Worm (Caenorhabditis elegans) whole organism, young adult: ENCODE measurements around the gene str-261.
A peak's percentile ranks its signal among the peaks of the same experiment; 100 is the strongest.

ENCODE experiments used
- B0336.3 ChIP-seq: fragments of 200-800 bp; sonication (Bioruptor generic); IDR thresholded peaks from 2 replicates; pipeline ENCODE4 v1.3.6; 2022; ENCODE audit warnings: missing genetic modification characterization, missing compliant biosample characterization
- C17E4.6 ChIP-seq: fragments of 200-800 bp; sonication (Bioruptor generic); IDR thresholded peaks from 2 replicates; pipeline ENCODE4 v1.3.6; 2022; ENCODE audit warnings: missing genetic modification reagents, missing genetic modification characterization, missing compliant biosample characterization
- D2030.7 ChIP-seq: fragments of 200-800 bp; sonication (Bioruptor generic); IDR thresholded peaks from 2 replicates; pipeline ENCODE4 v1.3.6; 2022; ENCODE audit warnings: missing genetic modification reagents, missing genetic modification characterization, missing compliant biosample characterization
- F23B12.7 ChIP-seq: sonication (generic microtip); optimal IDR thresholded peaks from 2 replicates; lab custom pipeline; 2017; ENCODE audit warnings: missing genetic modification characterization, mild to moderate bottlenecking, missing compliant biosample characterization, antibody characterized with exemption, moderate library complexity; ENCODE audit not compliant: insufficient read depth
- F37B4.10 ChIP-seq: fragments of 200-800 bp; sonication (Bioruptor generic); IDR thresholded peaks from 2 replicates; pipeline ENCODE4 v1.3.6; 2022; ENCODE audit warnings: missing genetic modification characterization, missing compliant biosample characterization
- K12H6.12 ChIP-seq: fragments of 200-800 bp; sonication (Bioruptor generic); optimal IDR thresholded peaks from 2 replicates; lab custom pipeline; 2018; ENCODE audit warnings: mild to moderate bottlenecking, missing genetic modification characterization, missing compliant biosample characterization
- T07F8.4 ChIP-seq: sonication (generic microtip); optimal IDR thresholded peaks from 2 replicates; lab custom pipeline; 2016; ENCODE audit warnings: mild to moderate bottlenecking, missing genetic modification characterization, moderate library complexity, missing compliant biosample characterization
- T26A5.8 ChIP-seq: sonication (generic microtip); optimal IDR thresholded peaks from 2 replicates; lab custom pipeline; 2016; ENCODE audit warnings: missing genetic modification characterization, missing compliant biosample characterization
- Y53G8AR.9 ChIP-seq: fragments of 200-800 bp; sonication (Bioruptor generic); conservative IDR thresholded peaks from 2 replicates; pipeline ENCODE4 v1.3.6; 2022; ENCODE audit warnings: missing genetic modification reagents, missing genetic modification characterization, missing compliant biosample characterization
- Y56A3A.18 ChIP-seq: fragments of 200-800 bp; sonication (Bioruptor generic); IDR thresholded peaks from 2 replicates; pipeline ENCODE4 v1.3.6; 2022; ENCODE audit warnings: missing genetic modification reagents, missing genetic modification characterization, missing compliant biosample characterization
- Y79H2A.3 ChIP-seq: fragments of 200-800 bp; sonication (Bioruptor generic); conservative IDR thresholded peaks from 2 replicates; pipeline ENCODE4 v1.3.6; 2022; ENCODE audit warnings: missing genetic modification reagents, missing genetic modification characterization, missing compliant biosample characterization
- Y95B8A.8 ChIP-seq: fragments of 200-800 bp; sonication (Bioruptor generic); IDR thresholded peaks from 2 replicates; pipeline ENCODE4 v1.3.6; 2022; ENCODE audit warnings: missing genetic modification reagents, missing genetic modification characterization, missing compliant biosample characterization
- akir-1 ChIP-seq: fragments of 200-800 bp; sonication (Bioruptor generic); optimal IDR thresholded peaks from 2 replicates; lab custom pipeline; 2018; ENCODE audit warnings: mild to moderate bottlenecking, missing genetic modification characterization, moderate library complexity, missing compliant biosample characterization
- aptf-3 ChIP-seq: fragments of 200-800 bp; sonication (Bioruptor generic); IDR thresholded peaks from 2 replicates; pipeline ENCODE4 v1.3.6; 2022; ENCODE audit warnings: missing genetic modification characterization, missing compliant biosample characterization
- atf-7 ChIP-seq: sonication (generic microtip); optimal IDR thresholded peaks from 2 replicates; lab custom pipeline; 2017; ENCODE audit warnings: mild to moderate bottlenecking, missing genetic modification characterization, missing compliant biosample characterization
- bed-1 ChIP-seq: fragments of 200-800 bp; sonication (Bioruptor generic); IDR thresholded peaks from 2 replicates; pipeline ENCODE4 v1.3.6; 2022; ENCODE audit warnings: missing genetic modification reagents, missing genetic modification characterization, missing compliant biosample characterization
- ceh-91 ChIP-seq: fragments of 200-800 bp; sonication (Bioruptor generic); IDR thresholded peaks from 2 replicates; pipeline ENCODE4 v1.3.6; 2022; ENCODE audit warnings: missing genetic modification reagents, missing genetic modification characterization, missing compliant biosample characterization
- chd-7 ChIP-seq: sonication (generic microtip); optimal IDR thresholded peaks from 2 replicates; lab custom pipeline; 2016; ENCODE audit warnings: mild to moderate bottlenecking, missing genetic modification characterization, moderate library complexity, missing compliant biosample characterization
- die-1 ChIP-seq: sonication (generic microtip); optimal IDR thresholded peaks from 2 replicates; lab custom pipeline; 2016; ENCODE audit warnings: missing genotype, mild to moderate bottlenecking, missing genetic modification characterization, missing compliant biosample characterization
- efl-1 ChIP-seq: fragments of 150-350 bp; optimal IDR thresholded peaks from 2 replicates; lab custom pipeline; 2014; ENCODE audit warnings: missing biosample characterization, missing genetic modification reagents, missing genetic modification characterization
- ekl-4 ChIP-seq: fragments of 200-800 bp; sonication (Bioruptor generic); IDR thresholded peaks from 2 replicates; pipeline ENCODE4 v1.3.6; 2022; ENCODE audit warnings: missing genetic modification reagents, missing genetic modification characterization, missing compliant biosample characterization
- fkh-3 ChIP-seq: sonication (generic microtip); optimal IDR thresholded peaks from 2 replicates; lab custom pipeline; 2016; ENCODE audit warnings: mild to moderate bottlenecking, missing genetic modification characterization, missing compliant biosample characterization
- gei-17 ChIP-seq: fragments of 200-800 bp; sonication (Bioruptor generic); optimal IDR thresholded peaks from 2 replicates; lab custom pipeline; 2018; ENCODE audit warnings: mild to moderate bottlenecking, missing genetic modification characterization, missing compliant biosample characterization
- him-1 ChIP-seq: sonication (generic microtip); optimal IDR thresholded peaks from 2 replicates; lab custom pipeline; 2016; ENCODE audit warnings: missing genotype, missing genetic modification reagents, missing genetic modification characterization, missing compliant biosample characterization
- hlh-12 ChIP-seq: sonication (generic microtip); optimal IDR thresholded peaks from 2 replicates; lab custom pipeline; 2016; ENCODE audit warnings: missing genetic modification characterization, missing compliant biosample characterization
- hrde-1 ChIP-seq: sonication (generic microtip); optimal IDR thresholded peaks from 2 replicates; lab custom pipeline; 2016; ENCODE audit warnings: missing genetic modification characterization, mild to moderate bottlenecking, missing compliant biosample characterization, moderate library complexity, missing genotype, missing genetic modification reagents, borderline replicate concordance
- lag-1 ChIP-seq: fragments of 200-800 bp; sonication (Bioruptor generic); IDR thresholded peaks from 2 replicates; pipeline ENCODE4 v1.3.6; 2022; ENCODE audit warnings: missing genetic modification reagents, missing genetic modification characterization, missing compliant biosample characterization
- lin-26 ChIP-seq: fragments of 200-800 bp; sonication (Bioruptor generic); IDR thresholded peaks from 2 replicates; pipeline ENCODE4 v1.3.6; 2022; ENCODE audit warnings: missing genetic modification reagents, missing genetic modification characterization, missing compliant biosample characterization
- lin-40 ChIP-seq: sonication (generic microtip); optimal IDR thresholded peaks from 2 replicates; lab custom pipeline; 2016; ENCODE audit warnings: missing genetic modification characterization, mild to moderate bottlenecking, missing compliant biosample characterization, missing genotype, missing genetic modification reagents
- mcd-1 ChIP-seq: fragments of 200-800 bp; sonication (Bioruptor generic); IDR thresholded peaks from 2 replicates; pipeline ENCODE4 v1.3.6; 2022; ENCODE audit warnings: missing genetic modification reagents, missing genetic modification characterization, missing compliant biosample characterization
- nfya-2 ChIP-seq: fragments of 200-800 bp; sonication (Bioruptor generic); IDR thresholded peaks from 2 replicates; pipeline ENCODE4 v1.3.6; 2022; ENCODE audit warnings: missing genetic modification reagents, missing genetic modification characterization, missing compliant biosample characterization
- nhr-120 ChIP-seq: fragments of 200-800 bp; sonication (Bioruptor generic); IDR thresholded peaks from 2 replicates; pipeline ENCODE4 v1.3.6; 2022; ENCODE audit warnings: missing genetic modification characterization, missing compliant biosample characterization
- nhr-80 ChIP-seq: sonication (generic microtip); optimal IDR thresholded peaks from 2 replicates; lab custom pipeline; 2016; ENCODE audit warnings: missing genetic modification characterization, missing compliant biosample characterization
- pbrm-1 ChIP-seq: fragments of 200-800 bp; sonication (Bioruptor generic); IDR thresholded peaks from 2 replicates; pipeline ENCODE4 v1.3.6; 2022; ENCODE audit warnings: missing genetic modification reagents, missing genetic modification characterization, missing compliant biosample characterization
- snpc-3.4 ChIP-seq: sonication (generic microtip); optimal IDR thresholded peaks from 2 replicates; lab custom pipeline; 2017; ENCODE audit warnings: missing genetic modification characterization, mild to moderate bottlenecking, missing compliant biosample characterization, antibody characterized with exemption, moderate library complexity, missing genotype, missing genetic modification reagents
- somi-1 ChIP-seq: fragments of 200-800 bp; sonication (Bioruptor generic); optimal IDR thresholded peaks from 2 replicates; lab custom pipeline; 2018; ENCODE audit warnings: mild to moderate bottlenecking, missing genetic modification characterization, missing compliant biosample characterization
- tlf-1 ChIP-seq: fragments of 200-800 bp; sonication (Bioruptor generic); optimal IDR thresholded peaks from 2 replicates; lab custom pipeline; 2018; ENCODE audit warnings: mild to moderate bottlenecking, missing genetic modification characterization, missing compliant biosample characterization
- xnd-1 ChIP-seq: sonication (generic microtip); optimal IDR thresholded peaks from 2 replicates; lab custom pipeline; 2016; ENCODE audit warnings: missing genotype, missing genetic modification reagents, missing genetic modification characterization, missing compliant biosample characterization
- zim-3 ChIP-seq: sonication (generic microtip); optimal IDR thresholded peaks from 2 replicates; lab custom pipeline; 2017; ENCODE audit warnings: mild to moderate bottlenecking, missing genetic modification characterization, moderate library complexity, missing compliant biosample characterization
- ztf-22 ChIP-seq: fragments of 200-800 bp; sonication (Bioruptor generic); optimal IDR thresholded peaks from 2 replicates; lab custom pipeline; 2018; ENCODE audit warnings: mild to moderate bottlenecking, missing genetic modification characterization, moderate library complexity, missing compliant biosample characterization
- ztf-25 ChIP-seq: fragments of 200-800 bp; sonication (Bioruptor generic); IDR thresholded peaks from 2 replicates; pipeline ENCODE4 v1.3.6; 2022; ENCODE audit warnings: missing genetic modification reagents, missing genetic modification characterization, missing compliant biosample characterization
- ztf-6 ChIP-seq: fragments of 200-800 bp; sonication (Bioruptor generic); IDR thresholded peaks from 2 replicates; pipeline ENCODE4 v1.3.6; 2022; ENCODE audit warnings: missing genetic modification reagents, missing genetic modification characterization, missing compliant biosample characterization

The str-261 gene

DNA sequence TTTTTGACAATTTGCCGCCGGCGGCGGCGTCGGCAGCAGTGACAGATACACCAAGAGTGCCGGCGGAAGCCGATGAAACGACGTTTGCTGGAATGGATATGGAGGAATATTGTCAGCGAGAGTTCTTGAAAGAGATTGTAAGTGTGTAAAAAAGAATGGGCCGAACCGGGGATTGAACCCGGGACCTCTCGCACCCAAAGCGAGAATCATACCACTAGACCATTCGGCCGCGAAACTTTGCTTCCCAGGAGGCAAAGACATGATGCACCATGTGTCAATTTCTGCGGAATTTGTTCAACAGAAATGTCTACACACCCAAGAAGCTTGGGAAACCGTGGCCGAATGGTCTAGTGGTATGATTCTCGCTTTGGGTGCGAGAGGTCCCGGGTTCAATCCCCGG lies 7.6 kb upstream of the str-261 start (continued):
- TF ChIP-seq D2030.7, result peak; percentile 73
- peak; percentile 78 for TF ChIP-seq hrde-1 (tag; lab: Kevin White, UChicago)
- TF ChIP-seq somi-1 (GFP tag; lab: Kevin White, UChicago), result peak; percentile 40
- TF ChIP-seq pbrm-1, result peak; percentile 92
- no peak for TF ChIP-seq akir-1 (GFP tag; lab: Kevin White, UChicago)
- TF ChIP-seq aptf-3 (GFP tag; lab: Robert Waterston, UW), result peak; percentile 94
- peak; percentile 92 for TF ChIP-seq ekl-4
- TF ChIP-seq die-1 (tag; lab: Kevin White, UChicago), result peak; percentile 75
- TF ChIP-seq T26A5.8 (tag; lab: Kevin White, UChicago), result peak; percentile 13
- no peak for TF ChIP-seq xnd-1 (tag; lab: Kevin White, UChicago)
- TF ChIP-seq mcd-1 (GFP tag; lab: Robert Waterston, UW), result peak; percentile 89
- no peak for TF ChIP-seq hlh-12 (tag; lab: Kevin White, UChicago)
- TF ChIP-seq chd-7 (tag; lab: Kevin White, UChicago), result peak; percentile 79
- peak; percentile 61 for TF ChIP-seq him-1 (tag; lab: Kevin White, UChicago)
- peak; percentile 76 for TF ChIP-seq C17E4.6 (GFP tag; lab: Robert Waterston, UW)
- peak; percentile 95 for TF ChIP-seq lin-26 (GFP tag; lab: Robert Waterston, UW)
- TF ChIP-seq zim-3 (tag; lab: Kevin White, UChicago), result peak; percentile 82
- no peak for TF ChIP-seq F37B4.10 (GFP tag; lab: Robert Waterston, UW)
- TF ChIP-seq T07F8.4 (tag; lab: Kevin White, UChicago), result peak; percentile 54
- TF ChIP-seq nhr-80 (tag; lab: Kevin White, UChicago), result peak; percentile 15
- no peak for TF ChIP-seq lag-1
- TF ChIP-seq Y56A3A.18 (GFP tag; lab: Robert Waterston, UW), result peak; percentile 92
- peak; percentile 76; the same call in 1 of the 2 replicates for TF ChIP-seq ztf-6 (GFP tag; lab: Robert Waterston, UW)
- no peak for TF ChIP-seq ztf-22 (GFP tag; lab: Kevin White, UChicago)
- TF ChIP-seq tlf-1, result peak; percentile 1
- TF ChIP-seq bed-1 (GFP tag; lab: Robert Waterston, UW), result no peak
- TF ChIP-seq F23B12.7, result peak; percentile 91
- no peak for TF ChIP-seq ceh-91
- peak; percentile 72 for TF ChIP-seq gei-17 (GFP tag; lab: Kevin White, UChicago)
- peak; percentile 70 for TF ChIP-seq atf-7
- no peak for TF ChIP-seq nfya-2 (GFP tag; lab: Robert Waterston, UW)
- 0 out of 2 replicates have a peak, but pooled peaks have one; percentile 13 for TF ChIP-seq Y79H2A.3

DNA sequence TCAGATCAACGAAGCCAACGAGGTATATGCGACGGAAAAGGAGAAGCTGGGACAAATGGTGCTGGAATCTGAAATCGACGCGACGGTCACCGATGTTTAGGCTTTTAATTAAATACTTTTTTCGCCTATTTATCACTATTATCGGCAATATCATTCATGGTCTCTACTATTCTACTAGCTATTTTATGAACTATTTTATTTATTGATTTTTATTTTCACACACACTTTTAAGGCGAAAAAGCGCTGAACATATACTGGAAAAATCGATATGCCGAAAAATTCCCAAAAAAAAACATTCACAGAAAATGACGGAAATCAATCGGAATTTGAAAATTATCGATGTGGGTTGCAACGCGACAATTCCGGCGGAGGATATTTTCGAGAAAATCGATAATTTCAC lies 5.8 kb upstream of the str-261 start, which contains the start of gene W09D6.1:
W09D6.1 (plus strand) TSS at position 301 of the 400 bp plus-strand sequence.
- TF ChIP-seq chd-7 (tag; lab: Kevin White, UChicago) (no peak), snpc-3.4 (tag; lab: Kevin White, UChicago) (no peak), B0336.3 (GFP tag; lab: Robert Waterston, UW) (no peak), Y95B8A.8 (no peak), ztf-25 (GFP tag; lab: Robert Waterston, UW) (no peak), atf-7 (no peak), Y53G8AR.9 (GFP tag; lab: Robert Waterston, UW) (no peak), nhr-120 (GFP tag; lab: Robert Waterston, UW) (no peak), efl-1 (GFP tag; lab: Kevin White, UChicago) (no peak), lin-40 (tag; lab: Kevin White, UChicago) (no peak), fkh-3 (no peak), K12H6.12 (tag; lab: Kevin White, UChicago) (no peak)
